Worm (Caenorhabditis elegans): ENCODE measurements around the gene Y53C12A.6.

DNA sequence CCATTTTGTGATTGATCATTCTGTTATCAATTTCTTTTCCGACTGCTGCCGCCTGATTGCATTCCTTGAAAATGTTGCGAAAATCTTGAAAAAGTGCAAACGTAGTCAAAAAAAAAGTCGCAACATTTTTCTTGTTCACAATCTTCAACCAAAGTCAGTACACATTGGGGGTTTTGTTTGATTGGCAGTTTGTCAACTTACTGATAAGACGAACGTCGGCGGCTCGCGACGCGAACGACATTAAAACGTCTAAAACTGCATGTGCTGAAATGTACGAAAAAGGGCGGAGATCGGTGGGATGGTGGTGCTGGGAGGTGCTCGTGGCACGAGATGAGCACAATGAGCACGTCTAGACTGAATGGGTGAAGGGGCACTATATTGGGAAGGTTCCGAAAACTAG, 21.0 kb upstream of the Y53C12A.6 start:
- TF ChIP-seq dmd-9 (GFP tag; IDR thresholded peaks at IDR 0.05) (no peak), sdz-12 (GFP tag; optimal IDR thresholded peaks at IDR 0.05) (no peak), aly-2 (tag; optimal IDR thresholded peaks at IDR 0.05) (no peak), nhr-25 (tag; optimal IDR thresholded peaks at IDR 0.05; ENCODE audit: borderline replicate concordance, insufficient read depth) (no peak), hlh-30 (tag; optimal IDR thresholded peaks at IDR 0.05; ENCODE audit: insufficient read depth) (peak; percentile 73)
